Worm (Caenorhabditis elegans) whole organism, late embryonic: ENCODE measurements around the gene C01G6.9.

Experiments used
- ama-1 ChIP-seq: fragments of 150-350 bp; optimal IDR thresholded peaks from 2 replicates; lab custom pipeline; 2014
- hlh-30 ChIP-seq: sonication (generic microtip); optimal IDR thresholded peaks from 2 replicates; lab custom pipeline; 2017; ENCODE audit warnings: antibody characterized with exemption, missing genetic modification characterization, missing compliant biosample characterization; ENCODE audit not compliant: insufficient read depth
- pag-3 ChIP-seq: sonication (generic microtip); optimal IDR thresholded peaks from 2 replicates; lab custom pipeline; 2016; ENCODE audit warnings: missing compliant biosample characterization, missing genetic modification characterization, borderline replicate concordance
- pha-2 ChIP-seq: sonication (generic microtip); optimal IDR thresholded peaks from 2 replicates; lab custom pipeline; 2017; ENCODE audit warnings: mild to moderate bottlenecking, missing genetic modification characterization, missing compliant biosample characterization
- unc-55 ChIP-seq: sonication (generic microtip); optimal IDR thresholded peaks from 2 replicates; lab custom pipeline; 2017; ENCODE audit warnings: missing biosample characterization, missing genetic modification reagents, missing genetic modification characterization

DNA sequence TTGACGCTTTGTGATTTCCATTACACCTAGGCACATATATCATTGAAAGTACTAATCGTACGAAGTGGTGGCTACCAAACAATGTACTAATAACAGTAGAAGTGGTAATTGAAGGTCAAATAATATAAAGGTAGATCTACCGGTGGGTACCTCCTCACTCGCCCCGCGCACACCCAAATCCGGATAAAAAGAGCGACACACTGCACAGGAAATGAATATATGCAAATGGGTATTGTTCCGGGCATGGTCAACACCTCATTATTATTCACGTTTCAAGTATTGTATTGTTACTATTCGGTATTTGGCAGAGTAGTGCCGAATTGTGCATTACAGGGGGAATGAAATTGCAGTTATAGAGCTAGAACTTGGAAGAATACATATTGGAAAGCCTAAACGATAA lies 29.4 kb downstream of the C01G6.9 start:
- TF ChIP-seq unc-55 (no peak), pag-3 (no peak), hlh-30 (no peak), pha-2 (tag; lab: Kevin White, UChicago) (no peak), ama-1 (lab: Kevin White, UChicago) (no peak)
